Fruit fly (Drosophila melanogaster) whole organism, adult: ENCODE measurements around the gene CG32669.

Experiments used
- CG11617 ChIP-seq: fragments of 200-800 bp; sonication (Bioruptor generic); optimal IDR thresholded peaks from 2 replicates; lab custom pipeline; 2017; ENCODE audit warnings: mild to moderate bottlenecking, missing biosample characterization, missing genetic modification reagents, missing genetic modification characterization
- CG12768 ChIP-seq: fragments of 200-800 bp; sonication (Bioruptor generic); optimal IDR thresholded peaks from 2 replicates; lab custom pipeline; 2017; ENCODE audit warnings: missing biosample characterization, missing genetic modification characterization, mild to moderate bottlenecking, moderate library complexity, missing genetic modification reagents
- CG14711 ChIP-seq: fragments of 200-800 bp; sonication (Bioruptor generic); optimal IDR thresholded peaks from 2 replicates; lab custom pipeline; 2018; ENCODE audit warnings: missing biosample characterization, mild to moderate bottlenecking, missing genetic modification characterization, moderate library complexity
- CG7101 ChIP-seq: fragments of 200-800 bp; sonication (Bioruptor generic); optimal IDR thresholded peaks from 2 replicates; lab custom pipeline; 2018; ENCODE audit warnings: missing biosample characterization, mild to moderate bottlenecking, missing genetic modification characterization, moderate library complexity
- cic ChIP-seq: fragments of 200-800 bp; sonication (Bioruptor generic); optimal IDR thresholded peaks from 2 replicates; lab custom pipeline; 2017; ENCODE audit warnings: missing biosample characterization, mild to moderate bottlenecking, missing genetic modification characterization, moderate library complexity
- cnc ChIP-seq, 2 experiments: fragments of >200 bp; optimal IDR thresholded peaks; 2 replicates each; lab custom pipeline; 2017

- TF ChIP-seq CG12768 (no peak), CG14711 (tag; lab: Kevin White, UChicago) (no peak), CG7101 (tag; lab: Kevin White, UChicago) (no peak), cnc (optimal IDR thresholded peaks at IDR 0.05; lab: Kevin White, UChicago) (no peak), cic (GFP tag; lab: Kevin White, UChicago) (no peak), CG11617 (GFP tag; lab: Kevin White, UChicago) (no peak)
Measured at dm6 chrX:10822678-10823440, 22.0 kb downstream of the CG32669 start.
